Fruit fly (Drosophila melanogaster): Measurements from ENCODE around the gene Cpr78Cb.

Cpr78Cb gene

dm6 chr3L:21252932-21253760 is 41.1 kb upstream of the Cpr78Cb start (continued):
- TF ChIP-seq achi (GFP tag; optimal IDR thresholded peaks at IDR 0.05): peak; percentile 50
- peak; percentile 80 for TF ChIP-seq esn (GFP tag; optimal IDR thresholded peaks at IDR 0.05)
- peak; percentile 39 for TF ChIP-seq CG6792 (GFP tag; optimal IDR thresholded peaks at IDR 0.05)
- TF ChIP-seq Eip75B (GFP tag; optimal IDR thresholded peaks at IDR 0.05): peak; percentile 27
- TF ChIP-seq spab (GFP tag; optimal IDR thresholded peaks at IDR 0.05): peak; percentile 79
- TF ChIP-seq Lpt (GFP tag; optimal IDR thresholded peaks at IDR 0.05): no peak
- peak; percentile 66 for TF ChIP-seq CG3919 (GFP tag; optimal IDR thresholded peaks at IDR 0.05)
- TF ChIP-seq dsx (GFP tag; optimal IDR thresholded peaks at IDR 0.05; ENCODE audit: poor library complexity, severe bottlenecking): peak; percentile 47
- no peak for TF ChIP-seq CG11762 (GFP tag; optimal IDR thresholded peaks at IDR 0.05; ENCODE audit: insufficient read depth)

DNA sequence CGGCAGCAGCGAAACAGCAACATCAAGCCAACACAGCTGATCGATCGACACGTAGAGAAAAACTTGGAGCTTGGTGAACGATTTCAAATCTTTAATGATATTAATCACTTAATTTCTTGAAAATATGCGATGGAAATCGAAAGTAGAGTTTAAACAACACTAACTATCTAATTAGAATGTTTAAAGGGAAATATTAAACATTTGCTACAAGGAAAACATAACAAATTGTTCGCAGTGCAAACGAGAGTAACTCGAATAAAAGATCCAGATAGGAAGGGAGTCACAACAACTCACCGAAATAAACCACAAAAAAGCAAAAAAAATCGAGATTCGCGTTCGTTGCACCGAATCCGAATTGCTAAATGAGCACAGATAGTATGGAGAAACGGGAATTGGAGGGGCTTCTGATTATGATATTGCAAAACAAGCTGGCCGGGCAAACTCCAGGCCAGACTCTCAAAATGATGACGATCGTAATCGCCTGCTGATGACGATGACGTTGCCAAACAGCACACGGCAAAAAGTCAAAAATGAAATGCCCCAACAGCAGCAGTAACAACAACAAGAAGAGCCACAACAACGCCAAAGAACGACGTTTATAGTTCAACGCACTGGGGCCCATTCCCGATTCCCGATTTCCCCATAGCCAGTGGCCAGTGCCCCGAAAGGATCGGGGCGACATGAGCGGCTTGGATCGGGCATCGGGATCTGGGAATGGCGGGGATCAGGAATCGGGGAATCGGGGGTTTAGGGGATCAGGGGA is 40.4 kb upstream of the Cpr78Cb start:
- peak; percentile 99 for TF ChIP-seq CG31627 (GFP tag; optimal IDR thresholded peaks at IDR 0.05)
- peak; percentile 99 for TF ChIP-seq Eip75B (GFP tag; optimal IDR thresholded peaks at IDR 0.05)
- peak; percentile 99 for TF ChIP-seq Eip93F (GFP tag; optimal IDR thresholded peaks at IDR 0.05)
- TF ChIP-seq ss (GFP tag; optimal IDR thresholded peaks at IDR 0.05): peak; percentile 93 to 99
- TF ChIP-seq Met (GFP tag; optimal IDR thresholded peaks at IDR 0.05): peak; percentile 99
- peak; percentile 82 for TF ChIP-seq eg (GFP tag; IDR thresholded peaks at IDR 0.05)
- TF ChIP-seq Hr39 (GFP tag; optimal IDR thresholded peaks at IDR 0.05): peak; percentile 99
- TF ChIP-seq CG6792 (GFP tag; optimal IDR thresholded peaks at IDR 0.05): peak; percentile 99
- peak; percentile 99 for TF ChIP-seq CG10669 (GFP tag; optimal IDR thresholded peaks at IDR 0.05)
- TF ChIP-seq fkh (GFP tag; optimal IDR thresholded peaks at IDR 0.05): no peak
- peak; percentile 98 for TF ChIP-seq fd59A (GFP tag; optimal IDR thresholded peaks at IDR 0.05)
- TF ChIP-seq topi (GFP tag; optimal IDR thresholded peaks at IDR 0.05): peak; percentile 100
- peak; percentile 98 for TF ChIP-seq CG7368 (GFP tag; optimal IDR thresholded peaks at IDR 0.05)
- TF ChIP-seq cyc (GFP tag; optimal IDR thresholded peaks at IDR 0.05): peak; percentile 99
- peak; percentile 99 for TF ChIP-seq CG8319 (GFP tag; optimal IDR thresholded peaks at IDR 0.05)
- TF ChIP-seq Hr4 (GFP tag; optimal IDR thresholded peaks at IDR 0.05): peak; percentile 83
- peak; percentile 63 for TF ChIP-seq CG11294 (GFP tag; IDR thresholded peaks at IDR 0.05)
- peak; percentile 98 for TF ChIP-seq Ets21C (GFP tag; optimal IDR thresholded peaks at IDR 0.05)
- peak; percentile 100 for TF ChIP-seq svp (GFP tag)
- peak; percentile 99 for TF ChIP-seq CG10631 (GFP tag; optimal IDR thresholded peaks at IDR 0.05)
- peak; percentile 99 for TF ChIP-seq Sox102F (GFP tag; optimal IDR thresholded peaks at IDR 0.05)
- TF ChIP-seq salr (GFP tag; optimal IDR thresholded peaks at IDR 0.05): peak; percentile 89 to 97
- peak; percentile 71 for TF ChIP-seq CG6276 (GFP tag; optimal IDR thresholded peaks at IDR 0.05)
- TF ChIP-seq vri (GFP tag; optimal IDR thresholded peaks at IDR 0.05): peak; percentile 99
- peak; percentile 99 for TF ChIP-seq CG3919 (GFP tag; optimal IDR thresholded peaks at IDR 0.05)
- TF ChIP-seq dac (GFP tag; optimal IDR thresholded peaks at IDR 0.05): peak; percentile 8
- TF ChIP-seq lz (GFP tag; optimal IDR thresholded peaks at IDR 0.05): peak; percentile 99
- peak; percentile 99 for TF ChIP-seq CG8632 (GFP tag; optimal IDR thresholded peaks at IDR 0.05)
- peak; percentile 100 for TF ChIP-seq esn (GFP tag; optimal IDR thresholded peaks at IDR 0.05)
- peak; percentile 81 for TF ChIP-seq CG32006 (GFP tag; optimal IDR thresholded peaks at IDR 0.05)
- peak; percentile 88 for TF ChIP-seq CG8119 (GFP tag; IDR thresholded peaks at IDR 0.05)
- TF ChIP-seq Eip78C (GFP tag): peak; percentile 100
- TF ChIP-seq CG15336 (GFP tag; IDR thresholded peaks at IDR 0.05): peak; percentile 82
- peak; percentile 99 for TF ChIP-seq spab (GFP tag; optimal IDR thresholded peaks at IDR 0.05)
- peak; percentile 99 for TF ChIP-seq Smox (GFP tag; optimal IDR thresholded peaks at IDR 0.05)
- TF ChIP-seq CG1621 (tag; optimal IDR thresholded peaks at IDR 0.05): peak; percentile 96
- peak; percentile 65 for TF ChIP-seq CG4318 (GFP tag; optimal IDR thresholded peaks at IDR 0.05)
- peak; percentile 98 for TF ChIP-seq Sox15 (GFP tag; optimal IDR thresholded peaks at IDR 0.05)
- TF ChIP-seq OdsH (GFP tag; optimal IDR thresholded peaks at IDR 0.05): peak; percentile 98
- peak; percentile 98 for TF ChIP-seq CG6163 (GFP tag; IDR thresholded peaks at IDR 0.05)
- peak; percentile 97 for TF ChIP-seq fd85E (GFP tag; optimal IDR thresholded peaks at IDR 0.05)
- peak; percentile 98 for TF ChIP-seq achi (GFP tag; optimal IDR thresholded peaks at IDR 0.05)
